Worm (Caenorhabditis elegans): Measurements from ENCODE around the gene M110.3.

The M110.3 gene

DNA sequence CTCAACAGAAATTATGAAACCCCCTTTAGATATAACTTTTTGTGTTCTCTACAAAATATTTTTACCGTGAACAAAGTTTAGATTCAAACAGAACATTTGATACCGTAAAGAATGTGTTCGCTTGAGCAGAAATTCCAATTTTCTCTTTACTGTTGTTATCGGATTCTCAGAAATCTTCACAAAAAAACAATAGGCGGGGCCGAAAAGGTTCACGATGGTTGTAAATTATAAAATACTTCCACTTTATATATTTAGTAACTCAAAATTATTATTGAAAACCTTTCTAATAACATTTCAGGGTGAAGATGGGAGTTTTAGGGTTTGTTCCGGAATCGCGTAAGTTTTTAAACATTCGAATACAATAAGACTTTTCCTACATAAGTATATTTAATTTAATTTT lies 21.7 kb upstream of the M110.3 start, which contains the start of gene nlp-5:
nlp-5 (plus strand) TSS at position 301 of the 400 bp plus-strand sequence.
- no peak for TF ChIP-seq ces-1 (GFP tag; optimal IDR thresholded peaks at IDR 0.05)
- TF ChIP-seq nhr-12 (tag; optimal IDR thresholded peaks at IDR 0.05) = no peak
- no peak for TF ChIP-seq zip-8 (tag; optimal IDR thresholded peaks at IDR 0.05)
- TF ChIP-seq lin-32 (GFP tag; optimal IDR thresholded peaks at IDR 0.05) = no peak
- no peak for TF ChIP-seq lsy-2 (tag; optimal IDR thresholded peaks at IDR 0.05)
- TF ChIP-seq lin-13 (tag; optimal IDR thresholded peaks at IDR 0.05) = no peak
- TF ChIP-seq nhr-237 (tag; optimal IDR thresholded peaks at IDR 0.05) = no peak
- TF ChIP-seq drap-1 (GFP tag; optimal IDR thresholded peaks at IDR 0.05) = no peak
- no peak for TF ChIP-seq flh-1 (GFP tag; optimal IDR thresholded peaks at IDR 0.05)

DNA sequence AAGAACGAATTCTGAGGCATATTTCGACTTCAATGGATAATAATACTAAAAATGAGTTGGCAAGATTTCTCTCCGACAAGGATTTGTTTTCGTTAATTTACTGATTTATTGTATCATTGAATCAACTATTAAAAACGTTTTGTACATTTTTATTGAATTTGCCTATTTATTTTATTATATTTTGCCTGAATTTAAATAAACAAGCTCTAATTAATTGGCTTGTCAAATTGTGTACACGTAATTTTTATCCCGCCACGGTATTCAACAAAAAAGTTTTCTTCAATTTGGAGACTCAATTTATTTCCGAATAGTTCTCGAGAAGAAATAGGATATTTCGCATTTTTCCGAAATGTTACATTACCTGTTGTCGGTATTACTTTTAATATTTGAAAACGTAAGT lies 16.1 kb upstream of the M110.3 start, which contains the start of gene M110.7:
M110.7 (plus strand) TSS at position 301 of the 400 bp plus-strand sequence.
- no peak for TF ChIP-seq ztf-11 (tag; optimal IDR thresholded peaks at IDR 0.05)
- TF ChIP-seq lsy-2 (tag; optimal IDR thresholded peaks at IDR 0.05) = no peak
- no peak for TF ChIP-seq hlh-1 (tag; optimal IDR thresholded peaks at IDR 0.05)
- no peak for TF ChIP-seq bed-3 (GFP tag; optimal IDR thresholded peaks at IDR 0.05)
- no peak for TF ChIP-seq mls-2 (tag; optimal IDR thresholded peaks at IDR 0.05)
- TF ChIP-seq lin-32 (GFP tag; optimal IDR thresholded peaks at IDR 0.05) = no peak
- no peak for TF ChIP-seq ham-2 (GFP tag; optimal IDR thresholded peaks at IDR 0.05)
- TF ChIP-seq flh-1 (GFP tag; optimal IDR thresholded peaks at IDR 0.05) = no peak
- TF ChIP-seq ceh-43 (GFP tag; optimal IDR thresholded peaks at IDR 0.05) = no peak
- no peak for TF ChIP-seq ces-1 (GFP tag; optimal IDR thresholded peaks at IDR 0.05)
- no peak for TF ChIP-seq snpc-4 (tag; optimal IDR thresholded peaks at IDR 0.05)
- TF ChIP-seq elt-3 (tag; optimal IDR thresholded peaks at IDR 0.05) = no peak
- no peak for TF ChIP-seq nhr-12 (tag; optimal IDR thresholded peaks at IDR 0.05)
- no peak for TF ChIP-seq sem-2 (GFP tag; optimal IDR thresholded peaks at IDR 0.05)
- TF ChIP-seq nhr-28 (tag; optimal IDR thresholded peaks at IDR 0.05) = no peak
- TF ChIP-seq elt-1 (tag; optimal IDR thresholded peaks at IDR 0.05; ENCODE audit: borderline replicate concordance, insufficient read depth) = no peak
- TF ChIP-seq nhr-237 (tag; optimal IDR thresholded peaks at IDR 0.05) = no peak
- TF ChIP-seq nhr-76 (tag; optimal IDR thresholded peaks at IDR 0.05) = no peak
- TF ChIP-seq tbx-8 (GFP tag; optimal IDR thresholded peaks at IDR 0.05) = no peak
- TF ChIP-seq nhr-2 (tag; optimal IDR thresholded peaks at IDR 0.05) = no peak

DNA sequence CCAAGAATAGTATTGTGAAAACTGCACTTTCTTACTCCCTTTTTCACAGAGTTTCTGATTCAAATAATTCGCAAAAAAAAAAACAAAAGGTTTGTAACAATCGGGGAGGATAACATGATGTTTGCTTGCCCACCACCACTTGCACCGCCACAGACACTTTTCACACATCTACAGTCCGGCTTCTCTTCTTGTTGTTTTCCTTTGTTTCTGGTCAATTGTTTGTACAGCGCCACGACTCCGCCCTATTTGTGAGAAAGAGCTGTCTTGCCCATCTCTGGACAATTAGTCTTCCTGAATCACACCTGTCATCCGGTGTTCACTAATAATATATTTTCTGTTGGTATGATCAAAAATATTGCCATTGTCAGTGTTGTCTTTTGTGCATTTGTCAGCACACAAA lies 14.6 kb upstream of the M110.3 start, which contains the start of gene M110.9:
M110.9 (plus strand) TSS at position 301 of the 400 bp plus-strand sequence.
- TF ChIP-seq ceh-39 (tag; optimal IDR thresholded peaks at IDR 0.05) (no peak), elt-3 (tag; optimal IDR thresholded peaks at IDR 0.05) (no peak)

ce11 chrII:8226475-8226874 lies 10.1 kb upstream of the M110.3 start:
- TF ChIP-seq ham-2 (GFP tag; optimal IDR thresholded peaks at IDR 0.05) (no peak), unc-120 (tag; optimal IDR thresholded peaks at IDR 0.05; ENCODE audit: poor library complexity, severe bottlenecking) (no peak), sem-2 (GFP tag; optimal IDR thresholded peaks at IDR 0.05) (no peak), sptf-1 (tag; optimal IDR thresholded peaks at IDR 0.05) (no peak), cnd-1 (tag; optimal IDR thresholded peaks at IDR 0.05) (no peak), ceh-83 (GFP tag; optimal IDR thresholded peaks at IDR 0.05) (no peak), nhr-76 (tag; optimal IDR thresholded peaks at IDR 0.05) (no peak), blmp-1 (tag; optimal IDR thresholded peaks at IDR 0.05) (no peak), lin-32 (GFP tag; optimal IDR thresholded peaks at IDR 0.05) (no peak), tbx-8 (GFP tag; optimal IDR thresholded peaks at IDR 0.05) (no peak)

ce11 chrII:8225914-8226313 lies 9.5 kb upstream of the M110.3 start:
- TF ChIP-seq snpc-4 (tag; optimal IDR thresholded peaks at IDR 0.05) (no peak), nhr-28 (tag; optimal IDR thresholded peaks at IDR 0.05) (no peak), mab-5 (tag; optimal IDR thresholded peaks at IDR 0.05) (no peak), sem-2 (GFP tag; optimal IDR thresholded peaks at IDR 0.05) (no peak)

- TF ChIP-seq elt-3 (tag; optimal IDR thresholded peaks at IDR 0.05) (no peak), pha-4 (tag; optimal IDR thresholded peaks at IDR 0.05) (no peak), ztf-11 (tag; optimal IDR thresholded peaks at IDR 0.05) (no peak), elt-1 (tag; optimal IDR thresholded peaks at IDR 0.05; ENCODE audit: borderline replicate concordance, insufficient read depth) (no peak), sptf-1 (tag; optimal IDR thresholded peaks at IDR 0.05) (no peak), nhr-12 (tag; optimal IDR thresholded peaks at IDR 0.05) (no peak), nhr-28 (tag; optimal IDR thresholded peaks at IDR 0.05) (no peak), tbx-8 (GFP tag; optimal IDR thresholded peaks at IDR 0.05) (no peak), nhr-2 (tag; optimal IDR thresholded peaks at IDR 0.05) (no peak), sem-2 (GFP tag; optimal IDR thresholded peaks at IDR 0.05) (no peak), lin-13 (tag; optimal IDR thresholded peaks at IDR 0.05) (no peak), flh-1 (GFP tag; optimal IDR thresholded peaks at IDR 0.05) (no peak), ceh-43 (GFP tag; optimal IDR thresholded peaks at IDR 0.05) (no peak), hlh-1 (tag; optimal IDR thresholded peaks at IDR 0.05) (no peak)
Measured at ce11 chrII:8225347-8225746, 8.9 kb upstream of the M110.3 start.
